Fruit fly (Drosophila melanogaster): Measurements from ENCODE around the gene Kots.
A peak's percentile ranks its signal among the peaks of the same experiment; 100 is the strongest.

Gene Kots

DNA sequence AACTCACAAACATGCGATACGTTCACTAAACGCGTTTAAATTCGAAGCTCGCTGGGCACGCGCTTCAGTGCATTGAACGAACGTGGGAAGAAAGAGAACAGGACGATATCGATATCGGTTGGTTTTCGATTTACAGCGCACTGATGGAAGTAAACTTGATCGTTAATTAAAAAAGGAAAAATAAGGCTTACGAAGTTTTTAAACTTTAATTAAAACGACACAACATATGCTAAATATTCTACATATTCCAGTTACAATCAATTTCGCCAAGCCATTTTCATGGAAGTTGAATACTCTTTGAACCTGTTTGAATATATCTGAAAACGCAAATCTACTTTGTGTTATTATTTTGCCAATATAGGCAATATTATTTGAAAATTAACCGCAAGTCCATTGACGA is at the start of gene Kots:
Gene Kots, minus strand, starts transcription at position 101 of the 400 bp plus-strand sequence.
- TF ChIP-seq CG17801 (GFP tag; optimal IDR thresholded peaks at IDR 0.05; ENCODE audit: partially characterized antibody): no peak

DNA sequence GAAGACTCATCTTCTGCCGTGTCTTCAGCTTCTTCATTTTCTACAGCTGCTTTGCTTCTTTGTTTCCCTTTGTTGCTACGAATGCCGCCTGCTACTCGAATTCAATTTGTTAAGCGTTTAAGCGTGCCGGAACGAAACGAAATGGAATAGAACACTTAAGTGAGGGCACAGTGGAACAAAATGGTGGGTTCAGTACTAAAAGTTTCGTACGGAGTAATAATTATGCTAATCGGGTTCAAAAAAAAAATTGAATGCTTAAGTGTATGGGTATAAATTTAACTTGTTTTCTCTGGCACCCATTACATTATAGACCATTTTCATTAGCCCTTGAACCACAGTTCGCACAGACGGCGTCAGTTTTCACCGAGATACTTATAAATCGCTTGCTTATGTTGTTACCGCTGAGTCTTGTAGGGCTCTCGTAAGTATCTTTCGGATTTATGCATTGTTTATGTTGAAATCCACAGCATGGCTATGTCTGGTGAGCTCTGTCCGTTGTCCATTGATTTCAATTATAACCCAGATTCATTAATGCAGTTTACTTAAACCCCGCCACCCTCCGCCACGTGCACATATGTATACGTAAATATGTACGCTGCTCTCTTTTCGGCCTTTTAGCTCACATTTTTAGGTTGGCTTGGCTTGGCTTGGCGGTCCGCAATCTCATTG is 48.6 kb upstream of the Kots start:
- TF ChIP-seq CG17801 (GFP tag; optimal IDR thresholded peaks at IDR 0.05; ENCODE audit: partially characterized antibody): peak; percentile 48

DNA sequence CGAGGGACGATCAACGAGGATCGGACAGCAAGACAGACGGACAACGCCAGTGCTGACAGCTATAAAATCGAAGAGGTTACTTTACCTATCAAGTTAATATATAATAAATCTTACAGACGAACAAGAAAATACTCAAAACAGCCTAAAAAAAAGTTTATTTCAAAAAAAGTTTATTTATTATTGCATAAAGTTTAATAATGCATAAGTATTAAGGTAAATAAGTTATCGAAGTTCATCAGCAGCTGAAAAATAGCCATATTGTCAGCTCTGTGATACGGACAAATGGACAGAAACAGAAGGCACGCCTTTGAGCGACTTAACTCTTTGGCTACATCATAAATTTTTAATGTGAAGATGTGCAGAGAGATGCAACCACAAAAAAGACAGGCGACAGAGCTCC is 47.7 kb upstream of the Kots start:
- no peak for TF ChIP-seq CG17801 (GFP tag; optimal IDR thresholded peaks at IDR 0.05; ENCODE audit: partially characterized antibody)

DNA sequence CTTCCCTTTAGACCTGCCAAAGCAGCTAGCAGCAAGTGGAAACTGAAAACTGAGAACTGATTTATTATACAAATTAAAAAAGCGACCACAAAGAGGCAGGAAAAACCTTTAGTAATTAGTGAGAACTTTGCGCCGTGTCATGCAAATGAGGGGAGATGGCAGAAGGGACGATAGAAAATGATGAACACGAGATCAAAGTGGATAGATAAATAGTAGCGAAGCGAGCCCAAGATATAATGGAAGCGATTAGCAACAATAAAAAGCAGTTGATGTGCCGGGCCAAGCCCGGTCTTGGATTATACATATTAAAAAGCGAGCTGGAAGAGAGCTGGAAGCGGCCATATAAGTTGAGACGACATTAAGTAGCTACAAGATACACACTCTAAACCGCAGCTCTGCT is 47.2 kb upstream of the Kots start:
- no peak for TF ChIP-seq CG17801 (GFP tag; optimal IDR thresholded peaks at IDR 0.05; ENCODE audit: partially characterized antibody)

DNA sequence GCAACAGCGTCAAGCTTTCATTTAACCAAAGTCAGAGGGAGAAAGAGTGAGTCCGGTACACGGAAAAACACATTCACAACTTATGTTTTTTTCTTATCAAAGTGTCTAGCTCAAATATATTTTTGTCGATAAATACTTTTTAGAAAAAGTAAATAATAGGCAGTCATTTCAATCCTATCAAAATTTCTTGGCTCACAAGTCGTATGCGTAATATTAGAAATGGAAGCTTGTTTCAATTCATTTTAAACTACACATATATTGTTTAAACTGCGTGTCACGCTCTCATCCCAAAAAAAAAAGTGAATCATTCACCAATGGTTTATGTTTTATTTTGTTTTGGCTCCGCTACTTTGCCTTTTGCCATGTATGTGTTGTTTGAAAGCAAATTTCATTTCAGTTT is 45.7 kb upstream of the Kots start:
- TF ChIP-seq CG17801 (GFP tag; optimal IDR thresholded peaks at IDR 0.05; ENCODE audit: partially characterized antibody): no peak

DNA sequence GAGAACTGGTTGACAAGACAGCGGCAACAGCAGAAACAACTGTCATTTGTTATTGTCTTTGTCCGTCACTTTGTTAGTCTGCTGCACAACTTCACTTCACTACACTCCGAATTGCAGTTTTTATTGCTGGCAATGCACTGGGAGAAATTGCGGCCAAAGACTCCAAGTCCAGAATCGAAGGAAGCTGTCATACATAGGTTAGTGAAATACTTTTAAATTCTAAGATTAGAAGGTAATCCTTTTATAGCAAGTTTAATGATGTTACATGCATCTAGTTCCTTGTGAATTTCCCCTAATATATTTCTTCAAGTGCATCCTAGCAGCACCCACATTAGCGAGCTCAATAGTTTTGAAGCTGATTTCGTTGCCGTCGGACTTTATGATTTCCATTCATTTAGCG is 44.9 kb upstream of the Kots start:
- TF ChIP-seq CG17801 (GFP tag; optimal IDR thresholded peaks at IDR 0.05; ENCODE audit: partially characterized antibody): no peak

DNA sequence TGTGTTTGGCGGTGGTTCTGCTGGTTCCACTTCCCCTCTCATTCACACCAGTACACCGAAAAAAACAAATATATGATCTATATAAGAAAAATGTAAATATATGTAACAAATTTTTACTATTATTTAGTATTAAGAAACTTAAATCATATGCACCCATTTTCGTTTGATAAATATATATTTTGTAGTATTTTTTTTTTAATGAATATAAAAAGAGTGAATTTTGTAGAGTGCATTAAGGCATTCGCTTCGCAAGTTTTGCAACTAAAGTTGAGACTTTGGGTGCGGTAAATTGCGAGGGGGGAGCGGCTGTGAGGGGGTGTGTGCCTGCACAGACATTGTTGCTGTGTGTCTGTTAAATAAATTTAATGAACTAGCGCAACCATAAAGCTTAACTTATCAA is 43.6 kb upstream of the Kots start:
- no peak for TF ChIP-seq CG17801 (GFP tag; optimal IDR thresholded peaks at IDR 0.05; ENCODE audit: partially characterized antibody)

DNA sequence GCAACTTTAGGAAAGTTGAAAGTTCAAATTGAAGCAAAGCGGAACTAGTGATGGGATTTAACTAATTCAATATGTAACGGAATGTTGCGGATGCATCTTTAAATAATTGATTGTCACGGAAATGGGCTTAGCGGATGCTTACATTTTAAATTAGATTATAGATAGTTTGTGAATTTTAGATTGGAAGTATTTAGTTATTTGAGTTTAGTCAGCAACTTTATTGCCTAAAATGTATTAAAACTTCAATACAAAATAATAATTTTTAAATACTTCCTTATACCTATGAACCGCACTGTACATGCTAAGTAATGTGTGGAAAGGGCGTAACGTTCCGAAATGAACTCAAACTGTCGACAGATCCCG is 42.9 kb upstream of the Kots start:
- TF ChIP-seq CG17801 (GFP tag; optimal IDR thresholded peaks at IDR 0.05; ENCODE audit: partially characterized antibody): no peak

DNA sequence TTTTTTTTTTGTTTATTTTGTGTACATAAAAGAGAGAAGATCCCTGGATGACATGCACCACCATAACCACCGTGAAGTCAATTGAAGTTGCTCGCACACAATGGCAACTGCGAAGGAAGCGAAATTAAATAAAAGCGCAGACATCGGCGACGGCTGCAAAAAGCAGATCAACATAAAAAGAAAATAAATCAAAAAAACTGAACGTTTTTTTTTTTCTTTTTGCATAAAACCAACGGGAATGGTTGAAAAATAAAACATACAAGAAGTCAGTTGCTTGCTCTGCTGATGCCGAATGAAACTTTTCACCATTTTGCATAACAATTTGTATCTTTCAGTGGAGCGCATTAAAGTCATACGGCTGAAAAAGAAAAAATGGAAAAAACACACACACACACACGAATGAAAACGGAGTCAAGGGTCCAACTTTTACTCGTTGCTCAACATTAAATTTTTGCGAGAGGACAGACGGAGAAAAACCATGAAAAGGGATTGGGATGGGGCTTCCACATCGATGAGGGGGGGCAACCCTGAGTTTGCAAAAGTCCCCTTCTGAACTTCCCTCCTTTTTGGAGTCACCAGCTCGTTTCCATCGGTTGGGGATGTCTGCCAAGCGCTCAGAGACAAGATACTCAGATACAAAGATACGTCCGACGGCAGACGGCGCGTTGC is 42.4 kb upstream of the Kots start:
- no peak for TF ChIP-seq CG17801 (GFP tag; optimal IDR thresholded peaks at IDR 0.05; ENCODE audit: partially characterized antibody)

DNA sequence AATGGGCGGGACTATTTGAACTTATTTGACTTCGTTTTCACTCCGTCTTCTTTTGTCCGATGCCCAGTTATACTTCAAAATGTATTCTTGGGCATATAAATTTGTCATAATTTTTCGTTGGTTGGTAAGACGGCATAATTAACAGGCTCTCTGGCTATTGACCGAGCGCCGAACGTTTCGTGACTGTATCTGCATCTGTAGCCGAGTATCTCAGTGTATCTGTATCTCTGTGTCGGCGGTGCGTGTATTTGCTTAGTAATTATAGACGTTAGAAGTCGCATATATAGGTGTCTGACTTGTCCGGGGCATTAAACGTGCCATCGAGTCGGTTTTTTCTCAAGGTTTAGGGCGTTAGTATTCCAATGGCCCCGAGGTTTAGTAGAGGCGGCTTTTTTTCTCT is 41.2 kb upstream of the Kots start:
- TF ChIP-seq CG17801 (GFP tag; optimal IDR thresholded peaks at IDR 0.05; ENCODE audit: partially characterized antibody): no peak

DNA sequence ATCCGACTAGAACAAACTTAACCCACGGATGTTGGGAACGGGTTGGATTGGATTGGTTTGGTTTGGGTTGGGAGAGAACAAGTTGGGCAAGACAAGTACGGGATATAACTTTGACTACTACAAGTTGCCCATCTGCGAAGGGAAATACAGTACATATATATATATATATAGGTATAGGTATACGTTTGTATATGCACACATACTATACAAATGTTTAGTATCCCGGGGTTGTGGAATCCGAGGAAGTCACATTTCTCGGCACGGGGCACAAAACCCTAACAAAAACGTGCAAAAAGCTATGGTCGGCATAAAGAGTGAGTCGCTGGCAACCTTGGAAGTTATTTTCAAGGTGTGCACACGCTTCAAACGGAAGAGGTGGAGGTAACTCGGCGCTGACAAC is 39.9 kb upstream of the Kots start:
- TF ChIP-seq CG17801 (GFP tag; optimal IDR thresholded peaks at IDR 0.05; ENCODE audit: partially characterized antibody): no peak

DNA sequence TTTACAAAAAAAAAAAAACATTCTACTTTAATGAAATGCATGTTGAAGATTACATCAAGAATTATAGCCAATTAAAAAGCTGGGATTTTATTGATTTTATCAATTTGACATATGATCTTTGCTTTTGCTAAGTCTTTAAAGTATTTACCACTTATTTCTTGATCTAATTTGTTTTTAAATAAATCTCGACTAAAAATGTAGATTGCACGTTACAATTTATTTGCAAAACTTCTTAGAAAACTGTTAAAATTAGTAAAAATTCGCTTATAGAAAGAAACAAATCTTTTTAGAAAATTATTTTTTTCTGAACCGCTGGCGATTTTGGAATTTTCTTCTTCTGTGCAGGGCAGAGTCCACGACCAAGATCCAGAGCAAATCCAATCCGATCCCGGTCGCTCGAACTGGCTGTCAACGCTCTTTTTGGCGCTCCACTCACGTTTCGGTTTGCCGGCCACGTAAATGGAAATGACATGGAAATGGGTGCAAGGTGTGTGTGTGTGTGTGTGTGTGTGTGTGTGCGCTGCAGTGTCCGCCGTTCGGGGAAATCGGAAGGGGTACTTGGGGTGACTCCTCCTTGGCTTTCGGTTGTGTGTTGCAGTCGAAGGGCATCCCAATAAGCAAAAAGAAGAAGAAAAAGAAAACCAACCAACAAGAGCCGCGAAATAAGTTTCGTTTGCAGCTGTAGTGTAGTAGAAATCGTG is 38.3 kb upstream of the Kots start:
- TF ChIP-seq CG17801 (GFP tag; optimal IDR thresholded peaks at IDR 0.05; ENCODE audit: partially characterized antibody): no peak

DNA sequence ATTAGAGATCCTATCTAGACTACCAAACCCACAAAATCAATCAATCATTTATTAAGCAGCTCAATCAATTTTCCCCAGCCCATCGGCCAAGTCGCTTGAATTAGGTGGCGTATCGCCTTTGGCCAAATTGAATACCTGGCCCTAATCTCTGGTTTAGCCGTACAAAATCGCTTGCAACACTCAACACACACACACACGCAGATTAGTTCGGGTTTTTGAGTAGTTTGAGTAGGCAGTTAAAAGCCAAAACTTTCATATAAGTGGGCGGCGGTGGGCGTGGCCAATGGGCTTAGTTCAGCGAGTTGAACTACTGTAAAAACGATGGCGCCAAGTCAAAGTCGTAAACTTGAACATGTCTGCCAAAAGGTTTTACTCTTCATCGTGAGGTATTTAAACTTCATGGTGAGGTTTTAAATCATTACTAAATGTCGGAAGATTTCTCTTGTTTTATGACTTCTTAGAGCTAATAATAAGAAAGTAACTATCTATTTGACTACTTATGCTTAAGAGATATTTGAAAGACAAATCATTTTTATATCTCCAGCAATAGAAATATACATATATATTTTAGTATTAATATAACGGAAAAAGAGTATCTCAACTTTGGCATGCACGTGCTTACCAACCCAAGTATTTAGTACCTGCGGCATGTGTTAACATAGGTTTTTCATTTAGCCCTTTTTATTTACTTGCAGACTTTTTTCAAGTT is 37.4 kb upstream of the Kots start:
- no peak for TF ChIP-seq CG17801 (GFP tag; optimal IDR thresholded peaks at IDR 0.05; ENCODE audit: partially characterized antibody)

DNA sequence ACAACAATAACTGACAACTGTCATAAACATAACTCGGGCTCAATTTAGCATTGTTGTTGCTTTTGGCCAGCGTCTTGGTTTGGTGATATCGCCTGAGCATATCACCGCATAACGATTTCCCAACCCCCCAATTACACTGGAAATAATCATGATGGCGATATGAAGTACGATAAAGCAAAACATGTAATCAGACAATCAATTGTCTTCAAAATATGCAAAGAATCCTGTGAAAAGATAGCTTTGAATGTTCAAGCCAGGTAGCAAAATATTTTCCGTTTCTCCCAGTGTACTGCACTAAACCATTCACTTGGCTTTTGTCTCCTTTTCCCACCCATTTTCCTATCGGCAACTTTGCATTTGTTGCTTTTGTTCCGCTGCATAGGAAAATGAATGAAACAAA is 35.6 kb upstream of the Kots start:
- TF ChIP-seq CG17801 (GFP tag; optimal IDR thresholded peaks at IDR 0.05; ENCODE audit: partially characterized antibody): no peak

DNA sequence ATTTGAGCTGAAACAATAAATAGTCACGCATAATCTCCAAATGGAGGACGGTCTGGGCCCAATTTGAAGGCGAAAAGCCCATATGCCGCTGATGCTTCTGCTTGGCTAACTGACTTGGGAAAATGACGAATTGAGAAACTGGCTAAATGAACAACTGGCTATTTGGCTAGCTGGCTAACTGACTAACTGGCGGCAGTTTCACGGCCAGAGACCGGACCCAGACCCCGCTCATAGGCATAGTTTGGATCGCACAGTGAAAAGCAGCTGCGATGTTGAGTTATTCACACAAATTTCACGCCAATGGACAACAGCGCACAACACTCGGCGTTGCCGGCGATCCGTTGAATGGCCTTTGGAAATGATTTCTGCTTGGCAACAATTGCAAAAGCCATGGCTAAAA is 34.6 kb upstream of the Kots start:
- TF ChIP-seq CG17801 (GFP tag; optimal IDR thresholded peaks at IDR 0.05; ENCODE audit: partially characterized antibody): no peak

DNA sequence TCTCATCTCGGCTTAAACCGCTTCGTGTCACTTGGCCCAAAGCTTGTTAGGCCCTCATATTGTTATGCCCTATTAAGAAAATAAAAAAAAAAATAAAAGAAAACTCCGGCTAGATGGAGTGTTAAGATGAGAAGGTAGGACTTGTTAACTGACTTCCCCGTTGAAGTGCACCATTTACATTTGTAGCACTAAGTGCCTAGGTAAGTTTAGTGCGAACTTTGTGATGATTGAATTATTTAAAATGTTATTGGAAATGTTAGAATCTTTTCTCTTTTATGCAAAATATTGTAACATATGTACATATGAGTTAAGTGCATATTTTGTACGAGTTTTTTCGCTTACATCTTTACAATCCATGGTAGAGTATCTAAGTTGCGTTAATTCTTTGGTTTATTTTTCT is 34.2 kb upstream of the Kots start:
- TF ChIP-seq CG17801 (GFP tag; optimal IDR thresholded peaks at IDR 0.05; ENCODE audit: partially characterized antibody): no peak
